Fruit fly (Drosophila melanogaster) whole organism, adult: ENCODE measurements around the gene ear.

Experiments used
- CG11617 ChIP-seq: fragments of 200-800 bp; sonication (Bioruptor generic); optimal IDR thresholded peaks from 2 replicates; lab custom pipeline; 2017; ENCODE audit warnings: mild to moderate bottlenecking, missing biosample characterization, missing genetic modification reagents, missing genetic modification characterization
- CG12768 ChIP-seq: fragments of 200-800 bp; sonication (Bioruptor generic); optimal IDR thresholded peaks from 2 replicates; lab custom pipeline; 2017; ENCODE audit warnings: missing biosample characterization, missing genetic modification characterization, mild to moderate bottlenecking, moderate library complexity, missing genetic modification reagents
- CG14711 ChIP-seq: fragments of 200-800 bp; sonication (Bioruptor generic); optimal IDR thresholded peaks from 2 replicates; lab custom pipeline; 2018; ENCODE audit warnings: missing biosample characterization, mild to moderate bottlenecking, missing genetic modification characterization, moderate library complexity
- CG1620 ChIP-seq: fragments of 200-800 bp; sonication (Bioruptor generic); optimal IDR thresholded peaks from 2 replicates; lab custom pipeline; 2016; ENCODE audit warnings: missing biosample characterization, missing genetic modification characterization
- CG33017 ChIP-seq: fragments of 200-800 bp; sonication (Bioruptor generic); optimal IDR thresholded peaks from 2 replicates; lab custom pipeline; 2018; ENCODE audit warnings: missing biosample characterization, mild to moderate bottlenecking, missing genetic modification characterization, moderate library complexity
- CG5204 ChIP-seq: fragments of 200-800 bp; sonication (Bioruptor generic); optimal IDR thresholded peaks from 2 replicates; lab custom pipeline; 2016; ENCODE audit warnings: missing biosample characterization, missing genetic modification characterization
- CG7045 ChIP-seq: fragments of 200-800 bp; sonication (Bioruptor generic); optimal IDR thresholded peaks from 2 replicates; lab custom pipeline; 2017; ENCODE audit warnings: missing biosample characterization, mild to moderate bottlenecking, missing genetic modification characterization
- CG7101 ChIP-seq: fragments of 200-800 bp; sonication (Bioruptor generic); optimal IDR thresholded peaks from 2 replicates; lab custom pipeline; 2018; ENCODE audit warnings: missing biosample characterization, mild to moderate bottlenecking, missing genetic modification characterization, moderate library complexity
- Clk ChIP-seq: fragments of 200-800 bp; sonication (Bioruptor generic); optimal IDR thresholded peaks from 2 replicates; lab custom pipeline; 2017; ENCODE audit warnings: missing biosample characterization, missing genetic modification characterization
- Crg-1 ChIP-seq: fragments of 200-800 bp; sonication (Bioruptor generic); optimal IDR thresholded peaks from 2 replicates; lab custom pipeline; 2016; ENCODE audit warnings: missing biosample characterization, missing genetic modification characterization
- Hr96 ChIP-seq: fragments of 200-800 bp; sonication (Bioruptor generic); optimal IDR thresholded peaks from 2 replicates; lab custom pipeline; 2016; ENCODE audit warnings: missing biosample characterization, missing genetic modification characterization
- Mnt ChIP-seq: fragments of 200-800 bp; sonication (Bioruptor generic); optimal IDR thresholded peaks from 2 replicates; lab custom pipeline; 2016; ENCODE audit warnings: missing biosample characterization, mild to moderate bottlenecking, missing genetic modification characterization
- bab1 ChIP-seq: fragments of 200-800 bp; sonication (Bioruptor generic); optimal IDR thresholded peaks from 3 replicates; lab custom pipeline; 2019; ENCODE audit warnings: missing biosample characterization, mild to moderate bottlenecking, missing genetic modification characterization, moderate library complexity
- cic ChIP-seq: fragments of 200-800 bp; sonication (Bioruptor generic); optimal IDR thresholded peaks from 2 replicates; lab custom pipeline; 2017; ENCODE audit warnings: missing biosample characterization, mild to moderate bottlenecking, missing genetic modification characterization, moderate library complexity
- cnc ChIP-seq, 2 experiments: fragments of >200 bp; optimal IDR thresholded peaks; 2 replicates each; lab custom pipeline; 2017
- kay ChIP-seq: fragments of 200-800 bp; sonication (Bioruptor generic); peaks from one replicate; lab custom pipeline; 2016; ENCODE audit warnings: missing biosample characterization, missing genetic modification characterization, borderline replicate concordance
- ovo ChIP-seq: fragments of 200-800 bp; sonication (Bioruptor generic); optimal IDR thresholded peaks from 2 replicates; lab custom pipeline; 2016; ENCODE audit warnings: missing biosample characterization, missing genetic modification characterization
- pad ChIP-seq: fragments of 200-800 bp; sonication (Bioruptor generic); optimal IDR thresholded peaks from 3 replicates; lab custom pipeline; 2017; ENCODE audit warnings: missing biosample characterization, missing genetic modification characterization, mild to moderate bottlenecking, moderate library complexity, missing genetic modification reagents
- tj ChIP-seq: fragments of 200-800 bp; sonication (Bioruptor generic); optimal IDR thresholded peaks from 3 replicates; lab custom pipeline; 2017; ENCODE audit warnings: missing biosample characterization, mild to moderate bottlenecking, missing genetic modification characterization, moderate library complexity
- toe ChIP-seq: fragments of 200-800 bp; sonication (Bioruptor generic); optimal IDR thresholded peaks from 2 replicates; lab custom pipeline; 2016; ENCODE audit warnings: missing biosample characterization, missing genetic modification characterization

Gene ear

dm6 chr3R:15340052-15340732 lies 19.6 kb downstream of the ear start, which contains the start of gene SerRS-m:
Gene SerRS-m (plus strand): TSS chr3R:15340667.
- TF ChIP-seq bab1 (peak; percentile 5), ovo (GFP tag; lab: Kevin White, UChicago) (peak; percentile 43), CG5204 (GFP tag; lab: Kevin White, UChicago) (no peak), CG11617 (GFP tag; lab: Kevin White, UChicago) (peak; percentile 1), CG12768 (no peak)

- peak; percentile 0 for TF ChIP-seq CG12768
- no peak for TF ChIP-seq bab1
- no peak for TF ChIP-seq Hr96 (GFP tag; lab: Kevin White, UChicago)
- TF ChIP-seq pad = no peak
- no peak for TF ChIP-seq CG7101
- TF ChIP-seq CG14711 = no peak
- TF ChIP-seq CG33017 (tag; lab: Kevin White, UChicago) = no peak
- no peak for TF ChIP-seq Clk (GFP tag; lab: Kevin White, UChicago)
- TF ChIP-seq tj (GFP tag; lab: Kevin White, UChicago) = peak; percentile 94
- TF ChIP-seq cnc (optimal IDR thresholded peaks at IDR 0.05; lab: Kevin White, UChicago) = no peak
- TF ChIP-seq Mnt (GFP tag; lab: Kevin White, UChicago) = no peak
- TF ChIP-seq toe = no peak
- peak; percentile 3 for TF ChIP-seq CG7045 (GFP tag; lab: Kevin White, UChicago)
- no peak for TF ChIP-seq Crg-1 (GFP tag; lab: Kevin White, UChicago)
- no peak for TF ChIP-seq CG1620 (GFP tag; lab: Kevin White, UChicago)
- no peak for TF ChIP-seq kay
- no peak for TF ChIP-seq cic
- TF ChIP-seq CG11617 (GFP tag; lab: Kevin White, UChicago) = no peak
- TF ChIP-seq ovo (GFP tag; lab: Kevin White, UChicago) = no peak
- no peak for TF ChIP-seq CG5204 (GFP tag; lab: Kevin White, UChicago)
Measured at dm6 chr3R:15342432-15342925, 21.9 kb downstream of the ear start.

dm6 chr3R:15342926-15343685 lies 22.6 kb downstream of the ear start, which contains the start of gene Nagk:
Gene Nagk (minus strand): TSS chr3R:15343256.
- TF ChIP-seq cic (peak; percentile 58), Crg-1 (GFP tag; lab: Kevin White, UChicago) (peak; percentile 78), CG14711 (peak; percentile 44), CG11617 (GFP tag; lab: Kevin White, UChicago) (peak; percentile 86), Hr96 (GFP tag; lab: Kevin White, UChicago) (no peak), CG33017 (tag; lab: Kevin White, UChicago) (peak; percentile 24), toe (peak; percentile 90), Clk (GFP tag; lab: Kevin White, UChicago) (peak; percentile 51), CG1620 (GFP tag; lab: Kevin White, UChicago) (peak; percentile 64), kay (no peak), CG5204 (GFP tag; lab: Kevin White, UChicago) (no peak), CG12768 (peak; percentile 35), ovo (GFP tag; lab: Kevin White, UChicago) (peak; percentile 38), CG7045 (GFP tag; lab: Kevin White, UChicago) (peak; percentile 67), Mnt (GFP tag; lab: Kevin White, UChicago) (peak; percentile 82), pad (peak; percentile 68), CG7101 (peak; percentile 58), bab1 (peak; percentile 1), cnc (optimal IDR thresholded peaks at IDR 0.05; lab: Kevin White, UChicago) (no peak)

- TF ChIP-seq cnc (optimal IDR thresholded peaks at IDR 0.05; lab: Kevin White, UChicago) (peak; percentile 60 to 77), tj (GFP tag; lab: Kevin White, UChicago) (peak; percentile 21), ovo (GFP tag; lab: Kevin White, UChicago) (peak; percentile 10), Clk (GFP tag; lab: Kevin White, UChicago) (no peak), Crg-1 (GFP tag; lab: Kevin White, UChicago) (no peak)
Measured at dm6 chr3R:15345198-15346017, 24.9 kb downstream of the ear start.

DNA sequence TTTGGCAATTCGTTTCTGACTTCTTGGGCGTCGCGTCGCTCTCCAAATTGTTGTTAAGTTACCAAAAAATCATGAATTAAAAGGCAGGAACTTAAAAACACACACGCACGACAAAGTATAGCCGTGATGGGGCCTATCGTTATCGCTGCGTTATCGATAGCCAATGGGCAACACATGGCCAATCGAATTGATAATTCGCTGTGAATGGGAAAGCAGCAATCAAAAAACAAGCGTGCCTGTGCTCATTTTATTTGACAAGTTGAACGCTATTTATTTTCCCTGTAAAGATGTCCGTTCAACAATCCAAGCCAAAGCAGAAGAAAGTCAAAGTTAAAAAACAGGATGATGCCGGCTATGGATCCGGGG lies 25.4 kb downstream of the ear start, which contains the start of the genes Surf4 and CG31301:
Gene Surf4 (minus strand): TSS at position 159 of the 366 bp plus-strand sequence.
Gene CG31301 (plus strand): TSS at position 188 of the 366 bp plus-strand sequence.
- TF ChIP-seq CG33017 (tag; lab: Kevin White, UChicago) = no peak
- TF ChIP-seq cnc (optimal IDR thresholded peaks at IDR 0.05; lab: Kevin White, UChicago) = no peak
- TF ChIP-seq Clk (GFP tag; lab: Kevin White, UChicago) = no peak
- no peak for TF ChIP-seq CG7045 (GFP tag; lab: Kevin White, UChicago)
- peak; percentile 41 for TF ChIP-seq bab1
- no peak for TF ChIP-seq Crg-1 (GFP tag; lab: Kevin White, UChicago)
- TF ChIP-seq cic = no peak
- no peak for TF ChIP-seq CG5204 (GFP tag; lab: Kevin White, UChicago)
- no peak for TF ChIP-seq CG7101
- no peak for TF ChIP-seq toe
- no peak for TF ChIP-seq CG14711
- peak; percentile 84 for TF ChIP-seq Mnt (GFP tag; lab: Kevin White, UChicago)
